Fruit fly (Drosophila melanogaster): ENCODE results near the gene RpS9.

RpS9 gene

dm6 chr3L:9559040-9559439 lies 47.7 kb upstream of the RpS9 start (continued):
- TF ChIP-seq Ets21C (GFP tag; optimal IDR thresholded peaks at IDR 0.05) (no peak), CG8632 (GFP tag; optimal IDR thresholded peaks at IDR 0.05) (no peak), Gug (GFP tag; IDR thresholded peaks at IDR 0.05) (no peak), CG15336 (GFP tag; IDR thresholded peaks at IDR 0.05) (peak; percentile 64), OdsH (GFP tag; optimal IDR thresholded peaks at IDR 0.05) (peak; percentile 22), dsx (GFP tag; optimal IDR thresholded peaks at IDR 0.05; ENCODE audit: poor library complexity, severe bottlenecking) (no peak), CG4318 (GFP tag; optimal IDR thresholded peaks at IDR 0.05) (no peak), Ets96B (tag; optimal IDR thresholded peaks at IDR 0.05) (no peak), CG3032 (tag; optimal IDR thresholded peaks at IDR 0.05) (no peak), Blimp-1 (GFP tag; optimal IDR thresholded peaks at IDR 0.05) (no peak), CG6808 (GFP tag; optimal IDR thresholded peaks at IDR 0.05) (no peak)

dm6 chr3L:9556666-9557065 lies 45.3 kb upstream of the RpS9 start:
- TF ChIP-seq CG9139 (GFP tag; optimal IDR thresholded peaks at IDR 0.05) (no peak), CG31627 (GFP tag; optimal IDR thresholded peaks at IDR 0.05) (no peak)

dm6 chr3L:9555004-9555403 lies 43.7 kb upstream of the RpS9 start:
- TF ChIP-seq Hr4 (GFP tag; optimal IDR thresholded peaks at IDR 0.05) (peak; percentile 55), CG15336 (GFP tag; IDR thresholded peaks at IDR 0.05) (peak; percentile 51), Hr38 (GFP tag; optimal IDR thresholded peaks at IDR 0.05) (no peak), CG32006 (GFP tag; optimal IDR thresholded peaks at IDR 0.05) (peak; percentile 53), fd59A (GFP tag; optimal IDR thresholded peaks at IDR 0.05) (no peak), CG8119 (GFP tag; IDR thresholded peaks at IDR 0.05) (peak; percentile 43; the same call in 1 of the 3 replicates)

dm6 chr3L:9552190-9552809 lies 41.0 kb upstream of the RpS9 start:
- TF ChIP-seq eg (GFP tag; IDR thresholded peaks at IDR 0.05), result peak; percentile 61; the same call in 2 of the 3 replicates
- peak; percentile 4 for TF ChIP-seq Hr4 (GFP tag; optimal IDR thresholded peaks at IDR 0.05)
- no peak for TF ChIP-seq Eip93F (GFP tag; optimal IDR thresholded peaks at IDR 0.05)
- peak; percentile 49; the same call in 1 of the 2 replicates for TF ChIP-seq Gug (GFP tag; IDR thresholded peaks at IDR 0.05)
- TF ChIP-seq fkh (GFP tag; optimal IDR thresholded peaks at IDR 0.05), result peak; percentile 19
- TF ChIP-seq esn (GFP tag; optimal IDR thresholded peaks at IDR 0.05), result no peak
- peak; percentile 46 for TF ChIP-seq svp (GFP tag)
- TF ChIP-seq Eip78C (GFP tag), result peak; percentile 58

dm6 chr3L:9550873-9551580 lies 39.7 kb upstream of the RpS9 start:
- TF ChIP-seq CG32006 (GFP tag; optimal IDR thresholded peaks at IDR 0.05) (no peak), CG4318 (GFP tag; optimal IDR thresholded peaks at IDR 0.05) (no peak), Sox102F (GFP tag; optimal IDR thresholded peaks at IDR 0.05) (peak; percentile 52), Met (GFP tag; optimal IDR thresholded peaks at IDR 0.05) (no peak), CG11902 (GFP tag; optimal IDR thresholded peaks at IDR 0.05) (no peak), Gug (GFP tag; IDR thresholded peaks at IDR 0.05) (no peak), Hr38 (GFP tag; optimal IDR thresholded peaks at IDR 0.05) (no peak), CG7368 (GFP tag; optimal IDR thresholded peaks at IDR 0.05) (peak; percentile 41), Ets96B (tag; optimal IDR thresholded peaks at IDR 0.05) (peak; percentile 27), CG9139 (GFP tag; optimal IDR thresholded peaks at IDR 0.05) (peak; percentile 75), CG10669 (GFP tag; optimal IDR thresholded peaks at IDR 0.05) (peak; percentile 35), CG31627 (GFP tag; optimal IDR thresholded peaks at IDR 0.05) (no peak), Lpt (GFP tag; optimal IDR thresholded peaks at IDR 0.05) (peak; percentile 14), achi (GFP tag; optimal IDR thresholded peaks at IDR 0.05) (peak; percentile 25), CG6163 (GFP tag; IDR thresholded peaks at IDR 0.05) (peak; percentile 75; the same call in 2 of the 3 replicates), eg (GFP tag; IDR thresholded peaks at IDR 0.05) (no peak), cyc (GFP tag; optimal IDR thresholded peaks at IDR 0.05) (no peak), dsx (GFP tag; optimal IDR thresholded peaks at IDR 0.05; ENCODE audit: poor library complexity, severe bottlenecking) (no peak), Smox (GFP tag; optimal IDR thresholded peaks at IDR 0.05) (no peak), CG11762 (GFP tag; optimal IDR thresholded peaks at IDR 0.05; ENCODE audit: insufficient read depth) (peak; percentile 31), fd85E (GFP tag; optimal IDR thresholded peaks at IDR 0.05) (peak; percentile 2), Eip78C (GFP tag) (peak; percentile 88), vri (GFP tag; optimal IDR thresholded peaks at IDR 0.05) (no peak), CG1621 (tag; optimal IDR thresholded peaks at IDR 0.05) (peak; percentile 53), net (GFP tag; optimal IDR thresholded peaks at IDR 0.05) (peak; percentile 20), CG6854 (GFP tag; optimal IDR thresholded peaks at IDR 0.05) (peak; percentile 34), lz (GFP tag; optimal IDR thresholded peaks at IDR 0.05) (no peak)
